Worm (Caenorhabditis elegans): ENCODE measurements around the gene ubh-1.

ubh-1 gene

ce11 chrV:6504131-6504827 lies 6.9 kb downstream of the ubh-1 start, which contains the start of gene moc-2:
Gene moc-2 (minus strand): TSS chrV:6504181.
- TF ChIP-seq nhr-120 (GFP tag; IDR thresholded peaks at IDR 0.05) (no peak), somi-1 (GFP tag; optimal IDR thresholded peaks at IDR 0.05) (no peak), B0019.2 (GFP tag; conservative IDR thresholded peaks at IDR 0.05) (no peak), aptf-2 (GFP tag; conservative IDR thresholded peaks at IDR 0.05) (no peak), T07F8.4 (tag; optimal IDR thresholded peaks at IDR 0.05) (no peak), sdz-38 (tag; optimal IDR thresholded peaks at IDR 0.05) (no peak), bed-1 (GFP tag; IDR thresholded peaks at IDR 0.05) (no peak), sea-2 (GFP tag; IDR thresholded peaks at IDR 0.05) (no peak), attf-5 (GFP tag; optimal IDR thresholded peaks at IDR 0.05) (no peak), sptf-2 (GFP tag; optimal IDR thresholded peaks at IDR 0.05) (no peak), ama-1 (optimal IDR thresholded peaks at IDR 0.05) (no peak), ama-1 (GFP tag; optimal IDR thresholded peaks at IDR 0.05) (no peak), F22D6.2 (tag; optimal IDR thresholded peaks at IDR 0.05) (no peak), ceh-58 (GFP tag; IDR thresholded peaks at IDR 0.05) (no peak), nhr-179 (tag; optimal IDR thresholded peaks at IDR 0.05) (no peak), snpc-1.3 (tag; optimal IDR thresholded peaks at IDR 0.05; ENCODE audit: insufficient read depth) (no peak), Y53F4B.3 (GFP tag; IDR thresholded peaks at IDR 0.05) (no peak)

- TF ChIP-seq F52B5.7 (tag; optimal IDR thresholded peaks at IDR 0.05) (no peak), mel-28 (tag; optimal IDR thresholded peaks at IDR 0.05; ENCODE audit: borderline replicate concordance) (no peak), nhr-80 (tag; optimal IDR thresholded peaks at IDR 0.05) (peak; percentile 2), tbx-9 (tag; optimal IDR thresholded peaks at IDR 0.05; ENCODE audit: borderline replicate concordance) (no peak)
Measured at ce11 chrV:6503158-6503557, 8.1 kb downstream of the ubh-1 start.

ce11 chrV:6498903-6499302 lies 12.3 kb downstream of the ubh-1 start, which contains the start of gene W01A11.1:
Gene W01A11.1 (plus strand): TSS chrV:6499224.
- no peak for TF ChIP-seq attf-3 (GFP tag; conservative IDR thresholded peaks at IDR 0.05)
- peak; percentile 23 for TF ChIP-seq nhr-80 (tag; optimal IDR thresholded peaks at IDR 0.05)

- peak; percentile 8; the same call in 1 of the 2 replicates for TF ChIP-seq madf-6 (GFP tag; IDR thresholded peaks at IDR 0.05)
- TF ChIP-seq zfh-2 (GFP tag; conservative IDR thresholded peaks at IDR 0.05), result no peak
Measured at ce11 chrV:6498441-6498840, 12.8 kb downstream of the ubh-1 start.

- TF ChIP-seq madf-6 (GFP tag; IDR thresholded peaks at IDR 0.05), result peak; percentile 93
- peak; percentile 93 for TF ChIP-seq F33H1.4 (GFP tag; IDR thresholded peaks at IDR 0.05)
- peak; percentile 17 for TF ChIP-seq efl-1 (GFP tag; optimal IDR thresholded peaks at IDR 0.05)
- TF ChIP-seq snpc-1.3 (tag; optimal IDR thresholded peaks at IDR 0.05; ENCODE audit: insufficient read depth), result peak; percentile 77
- peak; percentile 97 for TF ChIP-seq lsl-1 (GFP tag; optimal IDR thresholded peaks at IDR 0.05)
- peak; percentile 77 for TF ChIP-seq madf-8 (GFP tag; conservative IDR thresholded peaks at IDR 0.05)
- TF ChIP-seq lin-54 (GFP tag; optimal IDR thresholded peaks at IDR 0.05), result peak; percentile 54
- peak; percentile 78 for TF ChIP-seq xnd-1 (tag; optimal IDR thresholded peaks at IDR 0.05)
- TF ChIP-seq snpc-4 (GFP tag; optimal IDR thresholded peaks at IDR 0.05), result no peak
- no peak for TF ChIP-seq snpc-4 (tag; optimal IDR thresholded peaks at IDR 0.05)
- 0 out of 2 replicates have a peak, but pooled peaks have one; percentile 8 for TF ChIP-seq rcor-1 (GFP tag; IDR thresholded peaks at IDR 0.05)
- no peak for TF ChIP-seq ceh-40 (GFP tag; IDR thresholded peaks at IDR 0.05)
- peak; percentile 18 for TF ChIP-seq him-1 (tag; optimal IDR thresholded peaks at IDR 0.05)
- peak; percentile 17 for TF ChIP-seq snpc-3.4 (tag; optimal IDR thresholded peaks at IDR 0.05)
- TF ChIP-seq chd-7 (tag; optimal IDR thresholded peaks at IDR 0.05), result no peak
- peak; percentile 67 for TF ChIP-seq ceh-91 (GFP tag; IDR thresholded peaks at IDR 0.05)
Measured at ce11 chrV:6496611-6497158, 14.5 kb downstream of the ubh-1 start, which contains the start of gene dgtr-1. Gene dgtr-1 (plus strand): TSS chrV:6497108.
